Fruit fly (Drosophila melanogaster) whole organism, prepupa: ENCODE results near the gene CG14535.

Experiments used
- Blimp-1 ChIP-seq: fragments of 200-800 bp; sonication (Bioruptor generic); optimal IDR thresholded peaks from 3 replicates; lab custom pipeline; 2017; ENCODE audit warnings: missing biosample characterization, missing genetic modification characterization, mild to moderate bottlenecking, moderate library complexity, missing genetic modification reagents
- CG10631 ChIP-seq: fragments of 200-800 bp; sonication (Bioruptor generic); optimal IDR thresholded peaks from 2 replicates; lab custom pipeline; 2016; ENCODE audit warnings: missing biosample characterization, missing genetic modification characterization
- CG11294 ChIP-seq: fragments of 200-800 bp; sonication (Bioruptor generic); IDR thresholded peaks from 2 replicates; pipeline ENCODE4 v1.3.6; 2022; ENCODE audit warnings: missing biosample characterization, missing genetic modification characterization
- CG11902 ChIP-seq: fragments of 200-800 bp; sonication (Bioruptor generic); optimal IDR thresholded peaks from 3 replicates; lab custom pipeline; 2016; ENCODE audit warnings: missing biosample characterization, missing genetic modification characterization
- CG1621 ChIP-seq: fragments of 200-800 bp; sonication (Bioruptor generic); optimal IDR thresholded peaks from 3 replicates; lab custom pipeline; 2018; ENCODE audit warnings: missing biosample characterization, mild to moderate bottlenecking, missing genetic modification characterization
- CG16779 ChIP-seq: fragments of 200-800 bp; sonication (Bioruptor generic); optimal IDR thresholded peaks from 3 replicates; lab custom pipeline; 2017; ENCODE audit warnings: missing biosample characterization, mild to moderate bottlenecking, missing genetic modification characterization
- CG3032 ChIP-seq: fragments of 200-800 bp; optimal IDR thresholded peaks from 2 replicates; lab custom pipeline; 2019; ENCODE audit warnings: missing biosample characterization, mild to moderate bottlenecking, missing genetic modification characterization, moderate library complexity
- CG31627 ChIP-seq: fragments of 200-800 bp; sonication (Bioruptor generic); optimal IDR thresholded peaks from 3 replicates; lab custom pipeline; 2016; ENCODE audit warnings: missing biosample characterization, missing genetic modification characterization
- CG32006 ChIP-seq: fragments of 200-800 bp; sonication (Bioruptor generic); optimal IDR thresholded peaks from 3 replicates; lab custom pipeline; 2017; ENCODE audit warnings: missing biosample characterization, mild to moderate bottlenecking, missing genetic modification characterization
- CG34406 ChIP-seq: fragments of 200-800 bp; sonication (Bioruptor generic); optimal IDR thresholded peaks from 3 replicates; lab custom pipeline; 2016; ENCODE audit warnings: missing biosample characterization, missing genetic modification characterization
- CG6163 ChIP-seq: fragments of 200-800 bp; sonication (Bioruptor generic); IDR thresholded peaks from 3 replicates; pipeline ENCODE4 v1.3.6; 2022; ENCODE audit warnings: missing biosample characterization, missing genetic modification characterization
- CG6808 ChIP-seq: fragments of 200-800 bp; sonication (Bioruptor generic); optimal IDR thresholded peaks from 3 replicates; lab custom pipeline; 2017; ENCODE audit warnings: missing biosample characterization, missing genetic modification characterization, mild to moderate bottlenecking, moderate library complexity, missing genetic modification reagents
- CG6854 ChIP-seq: fragments of 200-800 bp; sonication (Bioruptor generic); optimal IDR thresholded peaks from 2 replicates; lab custom pipeline; 2017; ENCODE audit warnings: missing biosample characterization, mild to moderate bottlenecking, missing genetic modification characterization
- CG7368 ChIP-seq: fragments of 200-800 bp; sonication (Bioruptor generic); optimal IDR thresholded peaks from 3 replicates; lab custom pipeline; 2016; ENCODE audit warnings: missing biosample characterization, missing genetic modification characterization
- CG8119 ChIP-seq: fragments of 200-800 bp; sonication (Bioruptor generic); IDR thresholded peaks from 3 replicates; pipeline ENCODE4 v1.3.6; 2022; ENCODE audit warnings: missing biosample characterization, missing genetic modification characterization
- CG8319 ChIP-seq: fragments of 200-800 bp; sonication (Bioruptor generic); optimal IDR thresholded peaks from 3 replicates; lab custom pipeline; 2016; ENCODE audit warnings: missing biosample characterization, missing genetic modification characterization
- Eip78C ChIP-seq: fragments of 200-800 bp; sonication (Bioruptor generic); peaks from one replicate; lab custom pipeline; 2016; ENCODE audit warnings: missing biosample characterization, missing genetic modification characterization
- Ets21C ChIP-seq: fragments of 200-800 bp; sonication (Bioruptor generic); optimal IDR thresholded peaks from 3 replicates; lab custom pipeline; 2016; ENCODE audit warnings: missing biosample characterization, missing genetic modification characterization
- Ets96B ChIP-seq: fragments of 200-800 bp; optimal IDR thresholded peaks from 2 replicates; lab custom pipeline; 2019; ENCODE audit warnings: missing biosample characterization, mild to moderate bottlenecking, missing genetic modification characterization, moderate library complexity
- Hr39 ChIP-seq: fragments of 200-800 bp; sonication (Bioruptor generic); optimal IDR thresholded peaks from 2 replicates; lab custom pipeline; 2016; ENCODE audit warnings: missing biosample characterization, missing genetic modification characterization
- Hr4 ChIP-seq: fragments of 200-800 bp; sonication (Bioruptor generic); optimal IDR thresholded peaks from 3 replicates; lab custom pipeline; 2016; ENCODE audit warnings: missing biosample characterization, missing genetic modification characterization
- Lpt ChIP-seq: fragments of 200-800 bp; sonication (Bioruptor generic); optimal IDR thresholded peaks from 3 replicates; lab custom pipeline; 2016; ENCODE audit warnings: missing biosample characterization, missing genetic modification characterization
- Met ChIP-seq: fragments of 200-800 bp; sonication (Bioruptor generic); optimal IDR thresholded peaks from 3 replicates; lab custom pipeline; 2016; ENCODE audit warnings: missing biosample characterization, missing genetic modification characterization
- Sox14 ChIP-seq: fragments of 200-800 bp; sonication (Bioruptor generic); optimal IDR thresholded peaks from 3 replicates; lab custom pipeline; 2016; ENCODE audit warnings: missing biosample characterization, missing genetic modification characterization
- achi ChIP-seq: fragments of 200-800 bp; sonication (Bioruptor generic); optimal IDR thresholded peaks from 3 replicates; lab custom pipeline; 2016; ENCODE audit warnings: missing biosample characterization, missing genetic modification characterization
- acj6 ChIP-seq: fragments of 200-800 bp; sonication (Bioruptor generic); optimal IDR thresholded peaks from 3 replicates; lab custom pipeline; 2016; ENCODE audit warnings: missing biosample characterization, missing genetic modification characterization
- cyc ChIP-seq: fragments of 200-800 bp; sonication (Bioruptor generic); optimal IDR thresholded peaks from 3 replicates; lab custom pipeline; 2016; ENCODE audit warnings: missing biosample characterization, missing genetic modification characterization
- dac ChIP-seq: fragments of 200-800 bp; sonication (Bioruptor generic); optimal IDR thresholded peaks from 2 replicates; lab custom pipeline; 2017; ENCODE audit warnings: missing biosample characterization, mild to moderate bottlenecking, missing genetic modification characterization
- eg ChIP-seq: fragments of 200-800 bp; sonication (Bioruptor generic); IDR thresholded peaks from 3 replicates; pipeline ENCODE4 v1.3.6; 2022; ENCODE audit warnings: missing biosample characterization, missing genetic modification characterization
- esn ChIP-seq: fragments of 200-800 bp; sonication (Bioruptor generic); optimal IDR thresholded peaks from 2 replicates; lab custom pipeline; 2016; ENCODE audit warnings: missing biosample characterization, mild to moderate bottlenecking, missing genetic modification characterization, moderate library complexity
- fd59A ChIP-seq: fragments of 200-800 bp; sonication (Bioruptor generic); optimal IDR thresholded peaks from 2 replicates; lab custom pipeline; 2017; ENCODE audit warnings: missing biosample characterization, mild to moderate bottlenecking, missing genetic modification characterization, missing genetic modification reagents
- fkh ChIP-seq: fragments of 200-800 bp; sonication (Bioruptor generic); optimal IDR thresholded peaks from 3 replicates; lab custom pipeline; 2017; ENCODE audit warnings: missing biosample characterization, mild to moderate bottlenecking, missing genetic modification characterization, moderate library complexity
- lz ChIP-seq: fragments of 200-800 bp; sonication (Bioruptor generic); optimal IDR thresholded peaks from 3 replicates; lab custom pipeline; 2016; ENCODE audit warnings: missing biosample characterization, missing genetic modification characterization
- salr ChIP-seq, 2 experiments: fragments of 200-800 bp; sonication (Bioruptor generic); optimal IDR thresholded peaks; 3 replicates each; lab custom pipeline; 2016 to 2018; ENCODE audit warnings: missing biosample characterization in 2 of 2, missing genetic modification characterization in 2 of 2, mild to moderate bottlenecking in 1 of 2
- spab ChIP-seq: fragments of 200-800 bp; sonication (Bioruptor generic); optimal IDR thresholded peaks from 2 replicates; lab custom pipeline; 2017; ENCODE audit warnings: missing biosample characterization, mild to moderate bottlenecking, missing genetic modification characterization, missing genetic modification reagents
- svp ChIP-seq: fragments of 200-800 bp; sonication (Bioruptor generic); peaks from one replicate; lab custom pipeline; 2016; ENCODE audit warnings: missing biosample characterization, missing genetic modification characterization
- vri ChIP-seq: fragments of 200-800 bp; sonication (Bioruptor generic); optimal IDR thresholded peaks from 3 replicates; lab custom pipeline; 2016; ENCODE audit warnings: missing biosample characterization, mild to moderate bottlenecking, missing genetic modification characterization

The CG14535 gene

dm6 chr2L:7868608-7869007 is 13.3 kb upstream of the CG14535 start (continued):
- TF ChIP-seq achi (GFP tag; lab: Kevin White, UChicago) (peak; percentile 5), fkh (GFP tag; lab: Kevin White, UChicago) (no peak), cyc (GFP tag; lab: Kevin White, UChicago) (no peak), CG8119 (GFP tag; lab: Robert Waterston, UW) (peak; percentile 37; the same call in 1 of the 3 replicates), dac (no peak), CG31627 (GFP tag; lab: Kevin White, UChicago) (no peak), CG34406 (GFP tag; lab: Kevin White, UChicago) (no peak), Lpt (GFP tag; lab: Kevin White, UChicago) (no peak)

- TF ChIP-seq CG11902 (GFP tag; lab: Kevin White, UChicago): no peak
- TF ChIP-seq salr (GFP tag; optimal IDR thresholded peaks at IDR 0.05; lab: Kevin White, UChicago): no peak
- peak; percentile 88 for TF ChIP-seq Blimp-1 (GFP tag; lab: Kevin White, UChicago)
- no peak for TF ChIP-seq acj6 (GFP tag; lab: Kevin White, UChicago)
- TF ChIP-seq, all 60 proteins: peak for 1
These were observed 6.5 kb upstream of the CG14535 start for dm6 chr2L:7861733-7862132.

dm6 chr2L:7860739-7861138 is 5.5 kb upstream of the CG14535 start, which contains the start of gene TwdlE:
Gene TwdlE (minus strand): TSS chr2L:7860839.
- TF ChIP-seq Met (GFP tag; lab: Kevin White, UChicago) (no peak), Eip78C (GFP tag; lab: Kevin White, UChicago) (peak; percentile 66)

- peak; percentile 12 for TF ChIP-seq CG3032 (tag; lab: Kevin White, UChicago)
- TF ChIP-seq Sox14 (GFP tag; lab: Kevin White, UChicago): peak; percentile 46
- TF ChIP-seq Eip78C (GFP tag; lab: Kevin White, UChicago): peak; percentile 41
- peak; percentile 7 for TF ChIP-seq CG31627 (GFP tag; lab: Kevin White, UChicago)
- peak; percentile 14 for TF ChIP-seq cyc (GFP tag; lab: Kevin White, UChicago)
- TF ChIP-seq lz (GFP tag; lab: Kevin White, UChicago): peak; percentile 14
- TF ChIP-seq svp: peak; percentile 55
- TF ChIP-seq fkh (GFP tag; lab: Kevin White, UChicago): peak; percentile 9
- peak; percentile 3 for TF ChIP-seq CG6808 (GFP tag; lab: Kevin White, UChicago)
- 0 out of 3 replicates have a peak, but pooled peaks have one; percentile 9 for TF ChIP-seq eg (GFP tag; lab: Robert Waterston, UW)
- TF ChIP-seq Hr39 (GFP tag; lab: Kevin White, UChicago): peak; percentile 31
These were observed 1.3 kb upstream of the CG14535 start, which contains the start of gene lectin-28C for dm6 chr2L:7856380-7857127. Gene lectin-28C (plus strand): TSS chr2L:7857077.

dm6 chr2L:7851609-7852008 is 3.7 kb downstream of the CG14535 start:
- TF ChIP-seq CG16779 (tag; lab: Kevin White, UChicago) (no peak), CG6163 (GFP tag; lab: Robert Waterston, UW) (0 out of 3 replicates have a peak, but pooled peaks have one; percentile 31), CG7368 (GFP tag; lab: Kevin White, UChicago) (no peak), esn (no peak), CG10631 (peak; percentile 1), svp (peak; percentile 38), CG8119 (GFP tag; lab: Robert Waterston, UW) (0 out of 3 replicates have a peak, but pooled peaks have one; percentile 28), Eip78C (GFP tag; lab: Kevin White, UChicago) (peak; percentile 45), Ets96B (peak; percentile 12), vri (GFP tag; lab: Kevin White, UChicago) (no peak), Hr4 (GFP tag; lab: Kevin White, UChicago) (peak; percentile 5), CG32006 (GFP tag; lab: Kevin White, UChicago) (peak; percentile 19), CG6808 (GFP tag; lab: Kevin White, UChicago) (no peak), Ets21C (GFP tag; lab: Kevin White, UChicago) (no peak), spab (no peak), CG6854 (no peak), fd59A (no peak), CG11902 (GFP tag; lab: Kevin White, UChicago) (no peak), CG1621 (tag; lab: Kevin White, UChicago) (no peak), CG11294 (GFP tag; lab: Robert Waterston, UW) (no peak), CG31627 (GFP tag; lab: Kevin White, UChicago) (no peak), CG8319 (GFP tag; lab: Kevin White, UChicago) (no peak)
